Fruit fly (Drosophila melanogaster): Measurements from ENCODE around the gene hyx.
A peak's percentile ranks its signal among the peaks of the same experiment; 100 is the strongest.

DNA sequence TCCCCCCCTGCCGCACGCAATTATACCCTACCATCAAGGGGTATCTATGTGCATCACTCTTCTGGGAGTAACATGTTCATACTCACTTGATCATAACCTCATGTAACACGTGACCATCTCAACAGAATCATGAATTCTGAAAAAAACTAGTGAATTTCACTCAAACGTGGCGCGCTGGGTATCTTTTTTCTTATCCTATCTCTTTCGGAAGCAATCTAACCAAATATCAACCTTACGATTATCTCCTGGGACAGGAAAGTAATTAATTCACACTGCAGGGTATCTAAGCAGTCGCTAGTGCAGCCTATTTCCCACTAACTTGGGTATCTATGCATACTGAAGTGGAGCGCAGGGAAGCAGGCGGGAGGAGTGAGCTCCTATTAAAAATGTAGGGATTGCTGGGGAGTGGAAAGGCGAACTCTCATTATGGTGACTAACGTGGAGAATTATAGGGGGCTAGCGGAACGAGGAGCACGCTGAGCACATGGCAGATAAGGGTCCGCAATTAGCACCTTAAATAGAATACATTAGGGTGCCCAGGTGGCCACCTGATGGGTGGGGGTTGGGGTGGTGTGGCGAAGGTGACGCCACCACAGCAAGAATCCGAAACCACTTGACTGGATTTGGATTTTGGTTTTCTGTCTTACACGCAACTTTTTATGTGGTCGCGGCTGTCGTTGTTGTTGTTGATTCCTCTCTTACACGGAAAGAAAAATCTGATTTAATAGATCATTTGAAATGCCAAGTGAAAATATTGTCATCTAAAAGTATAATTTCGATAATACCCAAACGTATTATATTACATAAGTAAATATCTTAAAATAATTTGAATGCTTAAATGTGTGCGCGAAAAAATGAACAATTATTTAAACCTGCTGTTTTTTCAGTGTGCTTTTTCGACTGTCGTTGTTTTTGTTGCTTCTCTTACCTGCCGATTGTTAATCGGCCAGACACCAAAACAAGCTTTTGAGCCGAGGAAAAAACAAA is 16.9 kb downstream of the hyx start:
- TF ChIP-seq CG8159 (tag; optimal IDR thresholded peaks at IDR 0.05): peak; percentile 94
- TF ChIP-seq gl (tag; optimal IDR thresholded peaks at IDR 0.05): peak; percentile 78

All from whole organism, pupa.